Fruit fly (Drosophila melanogaster) Kc167 (cell line): ENCODE data around the gene CG6985.
A peak's percentile ranks its signal among the peaks of the same experiment; 100 is the strongest.

Source experiments
- Myc ChIP-seq: fragments of >200 bp; optimal IDR thresholded peaks from 2 replicates; lab custom pipeline; 2017; ENCODE audit warnings: missing external identifiers
- Sin3A ChIP-seq: fragments of >200 bp; optimal IDR thresholded peaks from 2 replicates; lab custom pipeline; 2018; ENCODE audit warnings: missing external identifiers
- h ChIP-seq: fragments of >200 bp; optimal IDR thresholded peaks from 3 replicates; lab custom pipeline; 2018; ENCODE audit warnings: missing external identifiers
- insv ChIP-seq: fragments of >200 bp; optimal IDR thresholded peaks from 3 replicates; lab custom pipeline; 2018; ENCODE audit warnings: missing external identifiers
- psq ChIP-seq: fragments of >200 bp; optimal IDR thresholded peaks from 2 replicates; lab custom pipeline; 2017; ENCODE audit warnings: missing external identifiers
- ttk ChIP-seq: sonication (Bioruptor generic); optimal IDR thresholded peaks from 2 replicates; lab custom pipeline; 2017; ENCODE audit warnings: missing external identifiers

Gene CG6985

dm6 chr3R:22740930-22741329, at the start of gene CG6985, which contains the start of gene Dcr-1:
TSS of gene CG6985 (plus strand) at chr3R:22741150.
TSS of gene Dcr-1 (minus strand) at chr3R:22741091.
- TF ChIP-seq psq (no peak), Sin3A (lab: Kevin White, UChicago) (no peak), h (lab: Kevin White, UChicago) (no peak), insv (lab: Kevin White, UChicago) (no peak), Myc (no peak), ttk (no peak)

- TF ChIP-seq psq (no peak), h (lab: Kevin White, UChicago) (no peak), ttk (no peak), Sin3A (lab: Kevin White, UChicago) (no peak), Myc (no peak), insv (lab: Kevin White, UChicago) (no peak)
Measured at dm6 chr3R:22694659-22695058, 46.3 kb upstream of the CG6985 start, which contains the start of gene cd. TSS of gene cd (plus strand) at chr3R:22694959.

dm6 chr3R:22698208-22698607, 42.7 kb upstream of the CG6985 start, which contains the start of gene Cyp6d4:
TSS of gene Cyp6d4 (plus strand) at chr3R:22698319.
- TF ChIP-seq Myc (no peak), Sin3A (lab: Kevin White, UChicago) (no peak), insv (lab: Kevin White, UChicago) (no peak), ttk (no peak), h (lab: Kevin White, UChicago) (no peak), psq (no peak)

dm6 chr3R:22701793-22702192, 39.2 kb upstream of the CG6985 start, which contains the start of the genes CG6972 and CCAP:
TSS of gene CG6972 (plus strand) at chr3R:22702007.
TSS of gene CCAP (minus strand) at chr3R:22702084.
- TF ChIP-seq Sin3A (lab: Kevin White, UChicago): no peak
- no peak for TF ChIP-seq h (lab: Kevin White, UChicago)
- TF ChIP-seq insv (lab: Kevin White, UChicago): no peak
- TF ChIP-seq ttk: no peak
- TF ChIP-seq Myc: no peak
- no peak for TF ChIP-seq psq

dm6 chr3R:22707178-22707577, 33.8 kb upstream of the CG6985 start, which contains the start of gene CG13842:
TSS of gene CG13842 (minus strand) at chr3R:22707278.
- TF ChIP-seq Myc: no peak
- TF ChIP-seq psq: no peak

dm6 chr3R:22710662-22711061, 30.3 kb upstream of the CG6985 start, which contains the start of gene CG4907:
TSS of gene CG4907 (minus strand) at chr3R:22710762.
- no peak for TF ChIP-seq insv (lab: Kevin White, UChicago)
- TF ChIP-seq Sin3A (lab: Kevin White, UChicago): no peak
- TF ChIP-seq ttk: no peak
- no peak for TF ChIP-seq Myc

- TF ChIP-seq Myc: no peak
- no peak for TF ChIP-seq psq
- TF ChIP-seq Sin3A (lab: Kevin White, UChicago): no peak
- no peak for TF ChIP-seq insv (lab: Kevin White, UChicago)
- TF ChIP-seq ttk: no peak
- no peak for TF ChIP-seq h (lab: Kevin White, UChicago)
Measured at dm6 chr3R:22717863-22718262, 23.1 kb upstream of the CG6985 start.

dm6 chr3R:22718401-22718800, 22.5 kb upstream of the CG6985 start:
- no peak for TF ChIP-seq insv (lab: Kevin White, UChicago)
- no peak for TF ChIP-seq Sin3A (lab: Kevin White, UChicago)
- TF ChIP-seq h (lab: Kevin White, UChicago): no peak
- TF ChIP-seq psq: no peak
- no peak for TF ChIP-seq Myc
- no peak for TF ChIP-seq ttk

- TF ChIP-seq Sin3A (lab: Kevin White, UChicago) (no peak), ttk (no peak), insv (lab: Kevin White, UChicago) (no peak), Myc (no peak), psq (no peak), h (lab: Kevin White, UChicago) (no peak)
Measured at dm6 chr3R:22718937-22719606, 21.9 kb upstream of the CG6985 start.

dm6 chr3R:22719607-22719949, 21.4 kb upstream of the CG6985 start:
- TF ChIP-seq psq (no peak), Myc (no peak), h (lab: Kevin White, UChicago) (no peak), insv (lab: Kevin White, UChicago) (no peak), Sin3A (lab: Kevin White, UChicago) (no peak), ttk (no peak)

dm6 chr3R:22720808-22721306, 20.1 kb upstream of the CG6985 start, which contains the start of gene wge:
TSS of gene wge (minus strand) at chr3R:22721150.
- TF ChIP-seq h (lab: Kevin White, UChicago) (no peak), ttk (no peak), psq (peak; percentile 23), insv (lab: Kevin White, UChicago) (no peak), Myc (no peak), Sin3A (lab: Kevin White, UChicago) (no peak)

dm6 chr3R:22724149-22724973, 16.6 kb upstream of the CG6985 start, which contains the start of gene Irp-1A:
TSS of gene Irp-1A (minus strand) at chr3R:22724587.
- TF ChIP-seq Sin3A (lab: Kevin White, UChicago): no peak
- no peak for TF ChIP-seq psq
- no peak for TF ChIP-seq insv (lab: Kevin White, UChicago)
- no peak for TF ChIP-seq Myc
- no peak for TF ChIP-seq h (lab: Kevin White, UChicago)
- TF ChIP-seq ttk: no peak
